Fruit fly (Drosophila melanogaster): ENCODE data around the gene grnd.

DNA sequence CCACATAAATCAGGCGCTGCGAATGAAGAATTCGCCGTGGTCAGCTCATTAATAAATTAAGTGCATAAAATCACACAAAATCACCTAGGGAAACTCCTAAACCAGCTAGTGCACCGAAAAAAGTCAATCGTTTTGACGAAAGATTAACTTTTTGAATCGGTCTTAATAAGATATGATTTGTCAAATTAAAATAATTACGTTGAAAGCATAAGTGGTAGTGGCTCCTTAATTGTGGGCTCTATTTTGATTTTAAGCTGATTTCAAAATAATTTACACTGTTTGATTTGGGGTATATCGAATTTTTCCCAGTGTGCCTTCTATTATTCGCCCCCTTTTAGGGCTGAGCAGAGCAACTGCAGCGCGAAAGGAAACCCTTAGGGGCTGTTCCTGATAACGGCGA, 20.3 kb downstream of the grnd start:
- TF ChIP-seq CG8478 (optimal IDR thresholded peaks at IDR 0.05) = no peak
- TF ChIP-seq usp (GFP tag; optimal IDR thresholded peaks at IDR 0.05) = no peak
- TF ChIP-seq psq (optimal IDR thresholded peaks at IDR 0.05) = no peak
- TF ChIP-seq EcR (GFP tag; optimal IDR thresholded peaks at IDR 0.05) = no peak
- TF ChIP-seq pan (optimal IDR thresholded peaks at IDR 0.05) = no peak

Measured in whole organism.